Fruit fly (Drosophila melanogaster) whole organism, pupa: ENCODE measurements around the gene gammaCOP.

Experiments
- CG12605 ChIP-seq: fragments of 200-800 bp; sonication (Bioruptor generic); IDR thresholded peaks from 2 replicates; pipeline ENCODE4 v1.3.6; 2022; ENCODE audit warnings: missing biosample characterization, missing genetic modification characterization
- CG13204 ChIP-seq: fragments of 200-800 bp; sonication (Bioruptor generic); optimal IDR thresholded peaks from 2 replicates; lab custom pipeline; 2018; ENCODE audit warnings: missing biosample characterization, mild to moderate bottlenecking, missing genetic modification characterization, moderate library complexity
- CG14655 ChIP-seq: fragments of 200-800 bp; sonication (Bioruptor generic); optimal IDR thresholded peaks from 3 replicates; lab custom pipeline; 2017; ENCODE audit warnings: mild to moderate bottlenecking, missing biosample characterization, missing genetic modification reagents, missing genetic modification characterization
- CG15710 ChIP-seq: fragments of 200-800 bp; sonication (Bioruptor generic); optimal IDR thresholded peaks from 2 replicates; lab custom pipeline; 2018; ENCODE audit warnings: missing biosample characterization, mild to moderate bottlenecking, missing genetic modification characterization, moderate library complexity
- CG17806 ChIP-seq: fragments of 200-800 bp; sonication (Bioruptor generic); optimal IDR thresholded peaks from 2 replicates; lab custom pipeline; 2018; ENCODE audit warnings: missing biosample characterization, mild to moderate bottlenecking, missing genetic modification characterization, moderate library complexity
- CG34367 ChIP-seq: fragments of 200-800 bp; sonication (Bioruptor generic); optimal IDR thresholded peaks from 2 replicates; lab custom pipeline; 2018; ENCODE audit warnings: missing biosample characterization, mild to moderate bottlenecking, missing genetic modification characterization
- CG8159 ChIP-seq: fragments of 200-800 bp; sonication (Bioruptor generic); optimal IDR thresholded peaks from 3 replicates; lab custom pipeline; 2018; ENCODE audit warnings: missing biosample characterization, mild to moderate bottlenecking, missing genetic modification characterization, moderate library complexity
- CG9948 ChIP-seq: fragments of 200-800 bp; sonication (Bioruptor generic); optimal IDR thresholded peaks from 2 replicates; lab custom pipeline; 2018; ENCODE audit warnings: missing biosample characterization, mild to moderate bottlenecking, missing genetic modification characterization, moderate library complexity
- D1 ChIP-seq: fragments of 200-800 bp; sonication (Bioruptor generic); optimal IDR thresholded peaks from 2 replicates; lab custom pipeline; 2018; ENCODE audit warnings: missing biosample characterization, mild to moderate bottlenecking, missing genetic modification characterization, moderate library complexity
- EcR ChIP-seq: fragments of 200-800 bp; sonication (Bioruptor generic); optimal IDR thresholded peaks from 3 replicates; lab custom pipeline; 2019; ENCODE audit warnings: missing biosample characterization, missing genetic modification characterization, mild to moderate bottlenecking, moderate library complexity, missing genetic modification reagents
- Ets98B ChIP-seq: fragments of 200-800 bp; sonication (Bioruptor generic); IDR thresholded peaks from 2 replicates; pipeline ENCODE4 v1.3.6; 2022; ENCODE audit warnings: missing biosample characterization, missing genetic modification characterization
- Pif1A ChIP-seq: fragments of 200-800 bp; sonication (Bioruptor generic); optimal IDR thresholded peaks from 3 replicates; lab custom pipeline; 2016; ENCODE audit warnings: missing biosample characterization, missing genetic modification characterization
- Pif1B ChIP-seq: fragments of 200-800 bp; sonication (Bioruptor generic); optimal IDR thresholded peaks from 3 replicates; lab custom pipeline; 2016; ENCODE audit warnings: missing biosample characterization, missing genetic modification characterization
- fd96Ca ChIP-seq: fragments of 200-800 bp; sonication (Bioruptor generic); IDR thresholded peaks from 3 replicates; pipeline ENCODE4 v1.3.6; 2022; ENCODE audit warnings: missing biosample characterization, missing genetic modification characterization

- peak; percentile 99 for TF ChIP-seq Ets98B (GFP tag; lab: Robert Waterston, UW)
- TF ChIP-seq D1 (tag; lab: Kevin White, UChicago), result no peak
- peak; percentile 98 for TF ChIP-seq Pif1A (GFP tag; lab: Kevin White, UChicago)
- peak; percentile 99 for TF ChIP-seq CG9948 (tag; lab: Kevin White, UChicago)
- peak; percentile 88 for TF ChIP-seq CG13204 (GFP tag; lab: Kevin White, UChicago)
- peak; percentile 98 for TF ChIP-seq CG8159 (tag; lab: Kevin White, UChicago)
- peak; percentile 99 for TF ChIP-seq CG34367 (tag; lab: Kevin White, UChicago)
- peak; percentile 98 for TF ChIP-seq CG15710 (tag; lab: Kevin White, UChicago)
- TF ChIP-seq CG14655 (GFP tag; lab: Kevin White, UChicago), result peak; percentile 98
- peak; percentile 99 for TF ChIP-seq fd96Ca (GFP tag; lab: Robert Waterston, UW)
- peak; percentile 98 for TF ChIP-seq Pif1B (GFP tag; lab: Kevin White, UChicago)
- peak; percentile 99 for TF ChIP-seq CG17806 (tag; lab: Kevin White, UChicago)
- TF ChIP-seq CG12605 (GFP tag; lab: Robert Waterston, UW), result peak; percentile 99
- peak; percentile 51 for TF ChIP-seq EcR (GFP tag; lab: Kevin White, UChicago)
Observed at dm6 chr3R:31616001-31616400, 44.1 kb downstream of the gammaCOP start, which contains the start of the genes Mnat9 and CG1792.
